Worm (Caenorhabditis elegans): ENCODE data around the gene srh-122.

The srh-122 gene

ce11 chrV:15397139-15397538, 19.3 kb upstream of the srh-122 start (continued):
- TF ChIP-seq let-607 (tag; optimal IDR thresholded peaks at IDR 0.05) (no peak), zim-3 (tag; optimal IDR thresholded peaks at IDR 0.05) (no peak), xnd-1 (tag; optimal IDR thresholded peaks at IDR 0.05) (peak; percentile 51), hsf-1 (GFP tag; IDR thresholded peaks at IDR 0.05) (peak; percentile 83), lin-54 (GFP tag; optimal IDR thresholded peaks at IDR 0.05) (no peak), lin-40 (tag; optimal IDR thresholded peaks at IDR 0.05) (no peak), ceh-27 (GFP tag; optimal IDR thresholded peaks at IDR 0.05) (no peak), T26A5.8 (tag; optimal IDR thresholded peaks at IDR 0.05) (no peak), madf-6 (GFP tag; IDR thresholded peaks at IDR 0.05) (peak; percentile 73), atf-7 (tag; optimal IDR thresholded peaks at IDR 0.05) (no peak), hmg-20 (GFP tag; IDR thresholded peaks at IDR 0.05) (no peak), madf-8 (GFP tag; conservative IDR thresholded peaks at IDR 0.05) (peak; percentile 34; the same call in 1 of the 2 replicates), nhr-80 (tag; optimal IDR thresholded peaks at IDR 0.05) (no peak)

DNA sequence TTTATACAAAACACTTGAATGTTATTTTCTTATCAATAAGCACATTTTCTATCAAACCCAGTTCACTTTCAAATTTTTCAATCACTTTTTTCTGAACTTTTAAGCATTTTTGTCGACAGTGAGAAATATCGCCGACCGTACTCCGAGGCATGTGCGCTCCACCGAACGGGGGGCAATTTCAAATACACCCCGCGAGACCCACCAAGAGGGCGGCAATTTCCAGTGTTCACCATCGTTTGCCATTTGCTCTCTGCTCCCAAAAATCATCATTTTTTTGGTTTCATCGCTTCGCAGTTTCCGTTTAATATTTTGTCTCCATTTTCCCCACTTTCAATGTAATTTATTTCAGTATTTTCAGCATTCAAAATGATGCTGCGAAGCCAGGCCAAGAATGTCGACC, 17.5 kb upstream of the srh-122 start, which contains the start of gene cyb-3:
TSS of gene cyb-3 (plus strand) at position 350 of the 400 bp plus-strand sequence.
- TF ChIP-seq T26A5.8 (tag; optimal IDR thresholded peaks at IDR 0.05) (no peak), lsl-1 (GFP tag; optimal IDR thresholded peaks at IDR 0.05) (peak; percentile 82), ZK185.1 (tag; optimal IDR thresholded peaks at IDR 0.05; ENCODE audit: poor library complexity, severe bottlenecking) (no peak), rpc-1 (optimal IDR thresholded peaks at IDR 0.05) (no peak), rpc-1 (tag; optimal IDR thresholded peaks at IDR 0.05) (no peak), sptf-2 (GFP tag; optimal IDR thresholded peaks at IDR 0.05) (no peak), Y67H2A.10 (GFP tag; conservative IDR thresholded peaks at IDR 0.05) (no peak), hlh-12 (tag; optimal IDR thresholded peaks at IDR 0.05) (no peak), chd-7 (tag; optimal IDR thresholded peaks at IDR 0.05) (no peak), F10E7.11 (tag; optimal IDR thresholded peaks at IDR 0.05) (no peak), C17E4.6 (GFP tag; IDR thresholded peaks at IDR 0.05) (no peak), nfya-1 (tag; optimal IDR thresholded peaks at IDR 0.05; ENCODE audit: borderline replicate concordance, insufficient read depth) (no peak), F37B4.10 (GFP tag; IDR thresholded peaks at IDR 0.05) (no peak), dpl-1 (GFP tag; optimal IDR thresholded peaks at IDR 0.05) (peak; percentile 85), ceh-100 (GFP tag; IDR thresholded peaks at IDR 0.05) (no peak), egl-44 (GFP tag; IDR thresholded peaks at IDR 0.05) (no peak), ztf-18 (tag; optimal IDR thresholded peaks at IDR 0.05) (peak; percentile 20), snpc-1.1 (tag; optimal IDR thresholded peaks at IDR 0.05; ENCODE audit: insufficient read depth) (no peak), K11D2.4 (GFP tag; IDR thresholded peaks at IDR 0.05) (no peak), hlh-26 (GFP tag; conservative IDR thresholded peaks at IDR 0.05) (no peak), zfh-2 (GFP tag; conservative IDR thresholded peaks at IDR 0.05) (no peak), F49E8.2 (tag; optimal IDR thresholded peaks at IDR 0.05; ENCODE audit: insufficient read depth) (peak; percentile 80), ets-4 (GFP tag; optimal IDR thresholded peaks at IDR 0.05) (no peak), bed-1 (GFP tag; IDR thresholded peaks at IDR 0.05) (no peak), snpc-1.3 (tag; optimal IDR thresholded peaks at IDR 0.05; ENCODE audit: insufficient read depth) (no peak), nhr-179 (tag; optimal IDR thresholded peaks at IDR 0.05) (no peak), D2030.7 (GFP tag; IDR thresholded peaks at IDR 0.05) (peak; percentile 91), ztf-26 (tag; optimal IDR thresholded peaks at IDR 0.05) (no peak), ztf-3 (GFP tag; optimal IDR thresholded peaks at IDR 0.05) (no peak), nhr-80 (tag; optimal IDR thresholded peaks at IDR 0.05) (no peak), B0019.2 (GFP tag; conservative IDR thresholded peaks at IDR 0.05) (peak; percentile 80), madf-8 (GFP tag; conservative IDR thresholded peaks at IDR 0.05) (peak; percentile 92), aptf-3 (GFP tag; IDR thresholded peaks at IDR 0.05) (no peak), die-1 (tag; optimal IDR thresholded peaks at IDR 0.05) (no peak), F55B11.4 (tag; optimal IDR thresholded peaks at IDR 0.05; ENCODE audit: borderline replicate concordance, insufficient read depth) (no peak), let-526 (GFP tag; IDR thresholded peaks at IDR 0.05) (no peak), hsf-1 (GFP tag; IDR thresholded peaks at IDR 0.05) (peak; percentile 86), Y53F4B.3 (GFP tag; IDR thresholded peaks at IDR 0.05) (no peak; the same call in 1 of the 2 replicates)

Measured in whole organism, young adult.